Worm (Caenorhabditis elegans): Measurements from ENCODE around the gene F38A6.5.

F38A6.5 gene

DNA sequence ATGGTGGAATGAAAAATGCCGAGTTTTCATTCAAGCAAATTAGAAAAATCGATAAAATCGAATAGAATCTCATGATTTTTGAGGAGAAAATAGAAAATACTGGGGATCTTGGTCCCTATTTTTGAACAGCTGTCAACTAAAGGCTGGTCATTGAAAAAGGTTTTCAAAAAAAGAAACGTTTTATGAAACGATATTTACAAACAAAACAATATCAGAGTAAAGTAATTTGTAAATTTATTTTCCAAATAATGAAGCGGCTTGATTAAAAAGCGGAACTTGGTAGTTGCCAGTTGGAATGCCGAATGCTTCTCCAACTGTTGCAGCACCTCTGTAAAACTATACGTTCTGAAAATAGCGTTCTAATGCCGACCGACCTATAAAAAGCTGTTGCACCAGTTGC, at the start of gene F38A6.5:
Gene F38A6.5, minus strand, starts transcription at position 101 of the 400 bp plus-strand sequence.
- TF ChIP-seq eor-1 (tag; optimal IDR thresholded peaks at IDR 0.05) (no peak), ceh-28 (tag; optimal IDR thresholded peaks at IDR 0.05) (peak; percentile 2)

ce11 chrV:20820033-20820432, 46.5 kb upstream of the F38A6.5 start, which contains the start of gene T03D8.6:
Gene T03D8.6, minus strand, starts transcription at chrV:20820330.
- no peak for TF ChIP-seq ceh-28 (tag; optimal IDR thresholded peaks at IDR 0.05)
- TF ChIP-seq nhr-77 (tag; optimal IDR thresholded peaks at IDR 0.05): no peak

DNA sequence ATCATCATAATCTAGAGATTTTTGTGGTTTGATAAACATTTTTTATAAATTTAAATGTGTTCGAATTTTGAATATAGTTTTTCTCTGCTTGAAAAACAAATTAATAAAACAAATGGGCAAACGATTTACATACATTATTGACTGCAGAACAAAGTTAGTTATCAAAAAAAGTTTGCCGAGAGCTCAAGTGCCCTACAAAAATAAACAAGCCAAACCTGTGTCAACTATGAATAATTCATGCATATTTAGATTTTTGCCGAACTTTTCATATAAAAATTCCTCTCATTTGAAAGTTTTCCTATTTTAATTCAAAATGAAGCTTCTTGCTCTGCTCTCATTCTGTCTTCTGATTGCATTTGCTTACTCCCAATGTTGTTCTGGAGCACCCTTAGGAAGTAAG, 42.3 kb upstream of the F38A6.5 start, which contains the start of gene sshk-1:
Gene sshk-1, plus strand, starts transcription at position 301 of the 400 bp plus-strand sequence.
- TF ChIP-seq skn-1 (tag; optimal IDR thresholded peaks at IDR 0.05) (no peak), ztf-4 (tag; optimal IDR thresholded peaks at IDR 0.05) (no peak), elt-3 (tag; optimal IDR thresholded peaks at IDR 0.05) (no peak), zag-1 (tag; optimal IDR thresholded peaks at IDR 0.05) (no peak), elt-1 (tag; optimal IDR thresholded peaks at IDR 0.05) (no peak), ceh-82 (tag; optimal IDR thresholded peaks at IDR 0.05) (no peak), nhr-12 (tag; optimal IDR thresholded peaks at IDR 0.05) (no peak)

DNA sequence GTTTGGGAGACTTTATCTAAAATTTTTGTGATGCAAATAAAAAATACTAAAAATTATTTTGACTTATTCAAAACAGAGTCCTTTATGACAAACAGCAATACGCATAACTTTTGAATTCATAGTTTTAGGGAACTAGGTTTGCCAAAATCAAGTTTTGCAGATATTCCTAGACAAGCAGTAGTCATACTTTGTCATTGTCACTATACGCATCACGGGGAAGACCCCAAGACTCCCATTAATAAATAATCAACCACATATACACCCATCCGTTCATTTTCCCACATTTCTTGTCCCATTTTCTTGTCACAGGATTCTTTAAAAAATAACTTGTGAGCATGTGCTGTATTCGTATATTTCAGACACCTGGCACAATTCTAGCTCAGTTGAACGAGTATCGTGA, 40.9 kb upstream of the F38A6.5 start, which contains the start of gene Y44A6D.7:
Gene Y44A6D.7, plus strand, starts transcription at position 301 of the 400 bp plus-strand sequence.
- TF ChIP-seq ceh-16 (tag; optimal IDR thresholded peaks at IDR 0.05): no peak
- no peak for TF ChIP-seq mml-1 (tag; optimal IDR thresholded peaks at IDR 0.05)
- TF ChIP-seq zag-1 (tag; optimal IDR thresholded peaks at IDR 0.05): no peak
- no peak for TF ChIP-seq nhr-43 (tag; optimal IDR thresholded peaks at IDR 0.05; ENCODE audit: poor library complexity, severe bottlenecking)
- no peak for TF ChIP-seq fos-1 (tag; optimal IDR thresholded peaks at IDR 0.05)
- no peak for TF ChIP-seq nhr-237 (tag; optimal IDR thresholded peaks at IDR 0.05)
- no peak for TF ChIP-seq ama-1 (optimal IDR thresholded peaks at IDR 0.05)
- TF ChIP-seq fkh-2 (tag; optimal IDR thresholded peaks at IDR 0.05): no peak
- TF ChIP-seq nhr-25 (tag; optimal IDR thresholded peaks at IDR 0.05): no peak
- no peak for TF ChIP-seq ztf-4 (tag; optimal IDR thresholded peaks at IDR 0.05)
- no peak for TF ChIP-seq mdl-1 (tag; optimal IDR thresholded peaks at IDR 0.05)
- TF ChIP-seq tbx-2 (tag; optimal IDR thresholded peaks at IDR 0.05): no peak

DNA sequence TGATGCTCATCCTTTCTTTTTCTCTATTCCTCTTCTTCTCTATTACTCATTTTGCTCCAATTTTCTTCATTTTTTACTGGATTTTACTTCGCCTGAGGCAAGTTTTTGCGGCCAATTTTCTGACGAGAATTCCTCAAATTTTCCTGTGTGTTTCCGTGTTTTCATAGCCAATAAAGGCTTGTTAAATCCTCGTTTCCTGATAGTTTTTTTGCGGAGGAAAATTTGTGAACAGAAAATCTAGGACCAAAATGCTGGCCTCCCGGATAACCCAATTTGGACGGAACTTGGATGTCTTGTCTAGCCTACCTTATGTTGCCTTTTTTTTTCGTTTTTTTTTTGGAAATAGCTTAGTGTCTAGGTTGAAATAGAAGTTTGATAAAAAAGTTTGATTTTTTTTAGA, 40.1 kb upstream of the F38A6.5 start:
- TF ChIP-seq nhr-43 (tag; optimal IDR thresholded peaks at IDR 0.05; ENCODE audit: poor library complexity, severe bottlenecking) (no peak), daf-12 (tag; optimal IDR thresholded peaks at IDR 0.05) (no peak), ZK546.5 (tag; optimal IDR thresholded peaks at IDR 0.05) (no peak), mdl-1 (tag; optimal IDR thresholded peaks at IDR 0.05) (no peak), elt-2 (tag; optimal IDR thresholded peaks at IDR 0.05) (no peak), tbx-2 (tag; optimal IDR thresholded peaks at IDR 0.05) (no peak), eor-1 (tag; optimal IDR thresholded peaks at IDR 0.05) (no peak), nhr-67 (tag; optimal IDR thresholded peaks at IDR 0.05) (no peak), nhr-76 (tag; optimal IDR thresholded peaks at IDR 0.05) (no peak), R02D3.7 (tag; optimal IDR thresholded peaks at IDR 0.05) (no peak)

- TF ChIP-seq nhr-25 (tag; optimal IDR thresholded peaks at IDR 0.05): no peak
- TF ChIP-seq ztf-4 (tag; optimal IDR thresholded peaks at IDR 0.05): no peak
- TF ChIP-seq tbx-2 (tag; optimal IDR thresholded peaks at IDR 0.05): no peak
- TF ChIP-seq mml-1 (tag; optimal IDR thresholded peaks at IDR 0.05): no peak
Measured at ce11 chrV:20807038-20807437, 33.5 kb upstream of the F38A6.5 start, which contains the start of gene Y44A6D.6. Gene Y44A6D.6, plus strand, starts transcription at chrV:20807338.

- peak; percentile 73 for TF ChIP-seq snpc-4 (tag; optimal IDR thresholded peaks at IDR 0.05)
Measured at ce11 chrV:20803464-20803863, 29.9 kb upstream of the F38A6.5 start.

- TF ChIP-seq pqm-1 (tag; optimal IDR thresholded peaks at IDR 0.05): no peak
- TF ChIP-seq elt-1 (tag; optimal IDR thresholded peaks at IDR 0.05): no peak
- TF ChIP-seq snpc-4 (tag; optimal IDR thresholded peaks at IDR 0.05): no peak
- TF ChIP-seq lsy-12 (tag; optimal IDR thresholded peaks at IDR 0.05): no peak
- TF ChIP-seq hmg-11 (tag; optimal IDR thresholded peaks at IDR 0.05): no peak
- no peak for TF ChIP-seq eor-1 (tag; optimal IDR thresholded peaks at IDR 0.05)
- TF ChIP-seq fkh-2 (tag; optimal IDR thresholded peaks at IDR 0.05): no peak
- TF ChIP-seq zag-1 (tag; optimal IDR thresholded peaks at IDR 0.05): no peak
- no peak for TF ChIP-seq lin-15B (tag; optimal IDR thresholded peaks at IDR 0.05)
- TF ChIP-seq unc-39 (tag; optimal IDR thresholded peaks at IDR 0.05): no peak
- no peak for TF ChIP-seq ceh-16 (tag; optimal IDR thresholded peaks at IDR 0.05)
- TF ChIP-seq ztf-4 (tag; optimal IDR thresholded peaks at IDR 0.05): no peak
- TF ChIP-seq egl-27 (tag; optimal IDR thresholded peaks at IDR 0.05): no peak
- no peak for TF ChIP-seq nhr-76 (tag; optimal IDR thresholded peaks at IDR 0.05)
- no peak for TF ChIP-seq nhr-237 (tag; optimal IDR thresholded peaks at IDR 0.05)
- TF ChIP-seq nhr-23 (tag; optimal IDR thresholded peaks at IDR 0.05): no peak
- no peak for TF ChIP-seq lin-39 (tag; optimal IDR thresholded peaks at IDR 0.05)
- no peak for TF ChIP-seq nfya-1 (tag; optimal IDR thresholded peaks at IDR 0.05; ENCODE audit: insufficient read depth)
- TF ChIP-seq elt-3 (tag; optimal IDR thresholded peaks at IDR 0.05): no peak
Measured at ce11 chrV:20802906-20803305, 29.4 kb upstream of the F38A6.5 start, which contains the start of gene Y44A6D.5. Gene Y44A6D.5, minus strand, starts transcription at chrV:20803006.

Measured in whole organism, L3 larva.